Worm (Caenorhabditis elegans) whole organism, L3 larva: Measurements from ENCODE around the gene T22C8.6.

ENCODE experiments used
- aly-2 ChIP-seq: fragments of 150-350 bp; optimal IDR thresholded peaks from 2 replicates; lab custom pipeline; 2014; ENCODE audit warnings: missing biosample characterization, missing genetic modification characterization
- ama-1 ChIP-seq: fragments of 150-350 bp; optimal IDR thresholded peaks from 2 replicates; lab custom pipeline; 2018
- ceh-16 ChIP-seq: sonication (generic microtip); optimal IDR thresholded peaks from 2 replicates; lab custom pipeline; 2017; ENCODE audit warnings: missing biosample characterization, missing genetic modification characterization
- ceh-28 ChIP-seq: fragments of 150-350 bp; optimal IDR thresholded peaks from 2 replicates; lab custom pipeline; 2014; ENCODE audit warnings: missing biosample characterization, missing genetic modification reagents, missing genetic modification characterization
- ceh-82 ChIP-seq: fragments of 150-350 bp; optimal IDR thresholded peaks from 2 replicates; lab custom pipeline; 2014; ENCODE audit warnings: missing biosample characterization, missing genetic modification characterization
- ceh-9 ChIP-seq: sonication (generic microtip); optimal IDR thresholded peaks from 2 replicates; lab custom pipeline; 2018; ENCODE audit warnings: missing biosample characterization, missing genetic modification characterization
- daf-12 ChIP-seq: fragments of 150-350 bp; optimal IDR thresholded peaks from 2 replicates; lab custom pipeline; 2014; ENCODE audit warnings: missing biosample characterization, missing genetic modification reagents, missing genetic modification characterization
- egl-27 ChIP-seq: sonication (generic microtip); optimal IDR thresholded peaks from 4 replicates; lab custom pipeline; 2017; ENCODE audit warnings: missing biosample characterization, missing genetic modification reagents, missing genetic modification characterization
- elt-1 ChIP-seq: fragments of 150-350 bp; optimal IDR thresholded peaks from 2 replicates; lab custom pipeline; 2014; ENCODE audit warnings: missing biosample characterization, missing genetic modification characterization
- elt-3 ChIP-seq, 3 experiments: fragments of 150-350 bp in 1 of 3; sonication (generic microtip) in 2 of 3; optimal IDR thresholded peaks; 2 replicates in 2 of 3; 4 replicates in 1 of 3; lab custom pipeline; 2014 to 2017; ENCODE audit warnings: missing biosample characterization in 3 of 3, missing genetic modification characterization in 3 of 3
- eor-1 ChIP-seq, 2 experiments: fragments of 150-350 bp; optimal IDR thresholded peaks; 2 replicates each; lab custom pipeline; 2014 to 2018; ENCODE audit warnings: missing biosample characterization in 2 of 2, missing genetic modification characterization in 2 of 2
- fkh-10 ChIP-seq: sonication (generic microtip); optimal IDR thresholded peaks from 2 replicates; lab custom pipeline; 2017; ENCODE audit warnings: missing biosample characterization, missing genetic modification reagents, missing genetic modification characterization
- fkh-2 ChIP-seq: fragments of 150-350 bp; optimal IDR thresholded peaks from 2 replicates; lab custom pipeline; 2014; ENCODE audit warnings: missing biosample characterization, missing genetic modification reagents, missing genetic modification characterization
- fos-1 ChIP-seq: fragments of 150-350 bp; optimal IDR thresholded peaks from 2 replicates; lab custom pipeline; 2014; ENCODE audit warnings: missing biosample characterization, missing genetic modification characterization
- jun-1 ChIP-seq: fragments of 150-350 bp; optimal IDR thresholded peaks from 2 replicates; lab custom pipeline; 2014; ENCODE audit warnings: missing biosample characterization, missing genetic modification reagents, missing genetic modification characterization
- lin-15B ChIP-seq: fragments of 150-350 bp; optimal IDR thresholded peaks from 2 replicates; lab custom pipeline; 2014; ENCODE audit warnings: missing biosample characterization, missing genetic modification characterization
- lin-39 ChIP-seq: fragments of 150-350 bp; optimal IDR thresholded peaks from 2 replicates; lab custom pipeline; 2018; ENCODE audit warnings: missing biosample characterization, missing genetic modification reagents, missing genetic modification characterization
- mdl-1 ChIP-seq: fragments of 150-350 bp; optimal IDR thresholded peaks from 2 replicates; lab custom pipeline; 2014; ENCODE audit warnings: missing biosample characterization, missing genetic modification characterization
- mml-1 ChIP-seq: fragments of 150-350 bp; sonication (generic microtip); optimal IDR thresholded peaks from 3 replicates; lab custom pipeline; 2014; ENCODE audit warnings: missing biosample characterization, missing genetic modification characterization
- nfya-1 ChIP-seq: sonication (generic microtip); optimal IDR thresholded peaks from 2 replicates; lab custom pipeline; 2017; ENCODE audit warnings: missing genetic modification characterization, mild to moderate bottlenecking, missing compliant biosample characterization, antibody characterized with exemption, moderate library complexity; ENCODE audit not compliant: insufficient read depth
- nhr-12 ChIP-seq: fragments of 150-350 bp; optimal IDR thresholded peaks from 2 replicates; lab custom pipeline; 2014; ENCODE audit warnings: missing biosample characterization, missing genetic modification characterization
- nhr-23 ChIP-seq: fragments of 150-350 bp; optimal IDR thresholded peaks from 2 replicates; lab custom pipeline; 2014; ENCODE audit warnings: missing biosample characterization, missing genetic modification reagents, missing genetic modification characterization
- nhr-237 ChIP-seq: fragments of 150-350 bp; optimal IDR thresholded peaks from 2 replicates; lab custom pipeline; 2014; ENCODE audit warnings: missing biosample characterization, missing genetic modification characterization
- nhr-25 ChIP-seq: sonication (generic microtip); optimal IDR thresholded peaks from 2 replicates; lab custom pipeline; 2017; ENCODE audit warnings: missing biosample characterization, missing genetic modification characterization
- nhr-28 ChIP-seq: fragments of 150-350 bp; optimal IDR thresholded peaks from 2 replicates; lab custom pipeline; 2014; ENCODE audit warnings: missing biosample characterization, missing genetic modification characterization
- nhr-43 ChIP-seq: sonication (generic microtip); optimal IDR thresholded peaks from 2 replicates; lab custom pipeline; 2016; ENCODE audit warnings: mild to moderate bottlenecking, missing genetic modification characterization, missing compliant biosample characterization; ENCODE audit not compliant: poor library complexity, severe bottlenecking
- nhr-76 ChIP-seq: fragments of 150-350 bp; sonication (generic microtip); optimal IDR thresholded peaks from 5 replicates; lab custom pipeline; 2014; ENCODE audit warnings: missing biosample characterization, missing genetic modification characterization
- nhr-77 ChIP-seq: fragments of 150-350 bp; optimal IDR thresholded peaks from 2 replicates; lab custom pipeline; 2014; ENCODE audit warnings: missing biosample characterization, missing genetic modification characterization
- sea-2 ChIP-seq: fragments of 150-350 bp; sonication (generic microtip); optimal IDR thresholded peaks from 4 replicates; lab custom pipeline; 2014; ENCODE audit warnings: missing biosample characterization, missing genetic modification reagents, missing genetic modification characterization
- skn-1 ChIP-seq: fragments of 150-350 bp; optimal IDR thresholded peaks from 2 replicates; lab custom pipeline; 2014; ENCODE audit warnings: missing biosample characterization, missing genetic modification characterization
- snpc-4 ChIP-seq: fragments of 150-350 bp; optimal IDR thresholded peaks from 2 replicates; lab custom pipeline; 2014; ENCODE audit warnings: missing biosample characterization, missing genetic modification characterization
- tbx-2 ChIP-seq: sonication (generic microtip); optimal IDR thresholded peaks from 2 replicates; lab custom pipeline; 2016; ENCODE audit warnings: mild to moderate bottlenecking, missing genetic modification characterization, missing compliant biosample characterization
- unc-62 ChIP-seq: fragments of 150-350 bp; sonication (generic microtip); optimal IDR thresholded peaks from 4 replicates; lab custom pipeline; 2014; ENCODE audit warnings: missing biosample characterization, missing genetic modification reagents, missing genetic modification characterization
- ztf-4 ChIP-seq: fragments of 150-350 bp; optimal IDR thresholded peaks from 2 replicates; lab custom pipeline; 2014; ENCODE audit warnings: missing biosample characterization, missing genetic modification characterization

The T22C8.6 gene

DNA sequence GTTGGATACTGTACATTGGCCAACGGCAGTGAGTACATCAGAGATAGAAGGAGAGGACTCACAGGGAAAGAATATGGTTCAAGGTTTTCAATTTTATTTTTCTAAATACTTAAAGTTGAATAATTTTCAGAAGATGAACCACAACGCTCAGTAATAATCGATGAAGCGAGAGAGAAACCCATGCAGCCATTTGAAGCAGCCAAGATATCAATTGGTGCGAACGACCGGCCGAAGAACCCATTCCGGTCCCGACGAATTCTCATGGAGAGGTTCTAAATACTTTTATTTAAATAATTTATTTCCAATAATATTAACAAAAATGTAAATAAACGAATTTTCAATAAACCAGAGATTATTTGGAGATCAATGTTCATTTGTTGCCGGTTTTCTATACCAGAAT is 29.9 kb downstream of the T22C8.6 start, which contains the start of gene pigg-1:
Gene pigg-1 (minus strand): TSS at position 101 of the 400 bp plus-strand sequence.
- TF ChIP-seq eor-1 (tag; optimal IDR thresholded peaks at IDR 0.05; lab: Kevin White, UChicago): no peak
- no peak for TF ChIP-seq mdl-1

DNA sequence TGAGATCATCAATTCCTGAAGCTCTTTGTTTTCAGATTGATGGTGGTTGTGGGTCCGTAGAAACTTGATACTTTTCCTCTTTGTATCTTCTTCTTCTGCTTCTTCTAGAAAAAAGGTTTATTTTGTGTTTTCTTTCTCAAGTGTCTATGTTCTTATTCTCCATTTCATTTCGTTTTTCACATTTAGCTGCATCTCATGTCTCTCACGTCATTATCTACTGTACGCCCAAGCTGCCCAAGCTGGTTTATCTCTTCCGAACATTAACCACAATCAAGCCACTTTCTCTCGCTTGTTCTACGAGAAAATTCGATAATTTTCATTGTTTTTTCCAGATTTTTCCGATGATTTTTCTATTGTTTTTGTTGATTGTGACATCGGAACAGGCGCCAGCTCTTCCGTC is 30.9 kb downstream of the T22C8.6 start, which contains the start of gene F28C6.5:
Gene F28C6.5 (plus strand): TSS at position 301 of the 400 bp plus-strand sequence.
- TF ChIP-seq nhr-43 (tag; lab: Kevin White, UChicago) (no peak), ceh-16 (no peak), nhr-76 (no peak), ceh-28 (tag; lab: Kevin White, UChicago) (no peak), lin-15B (tag; lab: Kevin White, UChicago) (no peak), elt-1 (tag; lab: Kevin White, UChicago) (no peak), daf-12 (tag; lab: Kevin White, UChicago) (no peak), ztf-4 (no peak), fkh-10 (no peak), sea-2 (GFP tag; lab: Kevin White, UChicago) (no peak), ceh-82 (tag; lab: Kevin White, UChicago) (no peak), egl-27 (no peak), tbx-2 (tag; lab: Kevin White, UChicago) (no peak), fkh-2 (no peak), jun-1 (tag; lab: Kevin White, UChicago) (no peak), ceh-9 (tag; lab: Kevin White, UChicago) (no peak), fos-1 (no peak)
- TF ChIP-seq, all 47 proteins: peak for 0

DNA sequence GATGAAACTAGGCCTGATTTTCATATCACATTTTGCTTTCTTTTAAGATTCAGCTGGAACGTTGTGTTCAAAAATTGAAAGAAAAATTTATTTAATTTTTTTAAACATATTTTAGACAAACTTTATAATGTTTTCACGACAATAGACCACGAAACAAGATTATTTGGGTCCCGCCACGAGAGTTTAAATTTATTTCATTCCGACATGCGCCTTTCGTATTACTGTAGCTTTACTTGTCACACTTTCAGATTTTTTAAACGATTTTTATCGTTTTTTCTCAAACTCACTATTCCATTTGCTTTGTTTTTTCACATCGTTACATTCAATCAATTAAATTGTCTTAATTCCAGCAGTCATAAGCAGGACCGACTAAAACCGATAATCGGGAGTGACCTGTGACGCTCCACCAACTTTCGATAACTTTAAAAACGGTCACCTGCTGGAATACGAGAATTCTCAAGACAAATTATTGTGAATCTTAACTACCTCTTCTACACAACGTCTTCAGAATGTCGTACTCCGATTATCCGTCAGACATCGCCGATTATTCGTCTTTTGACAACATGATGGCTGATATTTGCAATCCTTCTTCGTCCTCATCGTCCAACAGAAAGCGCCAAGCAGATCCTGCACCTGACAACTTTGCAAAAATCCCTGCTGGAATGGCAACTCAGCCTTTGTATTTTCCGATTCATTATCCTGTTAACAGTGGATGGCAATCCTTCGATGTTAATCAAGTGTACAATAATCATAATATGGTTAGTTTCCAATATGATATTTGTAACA is 36.0 kb downstream of the T22C8.6 start, which contains the start of gene aptf-3:
Gene aptf-3 (plus strand): TSS at position 351 of the 786 bp plus-strand sequence.
- TF ChIP-seq lin-39 (tag; lab: Kevin White, UChicago) (no peak), nhr-237 (tag; lab: Kevin White, UChicago) (no peak), fkh-2 (no peak), nhr-28 (no peak), nhr-23 (tag; lab: Kevin White, UChicago) (no peak), aly-2 (tag; lab: Kevin White, UChicago) (no peak), ceh-28 (tag; lab: Kevin White, UChicago) (no peak), mml-1 (no peak), lin-15B (tag; lab: Kevin White, UChicago) (no peak), unc-62 (no peak), elt-3 (tag; optimal IDR thresholded peaks at IDR 0.05; lab: Kevin White, UChicago) (no peak), tbx-2 (tag; lab: Kevin White, UChicago) (no peak), fos-1 (no peak), sea-2 (GFP tag; lab: Kevin White, UChicago) (no peak), ama-1 (no peak)

DNA sequence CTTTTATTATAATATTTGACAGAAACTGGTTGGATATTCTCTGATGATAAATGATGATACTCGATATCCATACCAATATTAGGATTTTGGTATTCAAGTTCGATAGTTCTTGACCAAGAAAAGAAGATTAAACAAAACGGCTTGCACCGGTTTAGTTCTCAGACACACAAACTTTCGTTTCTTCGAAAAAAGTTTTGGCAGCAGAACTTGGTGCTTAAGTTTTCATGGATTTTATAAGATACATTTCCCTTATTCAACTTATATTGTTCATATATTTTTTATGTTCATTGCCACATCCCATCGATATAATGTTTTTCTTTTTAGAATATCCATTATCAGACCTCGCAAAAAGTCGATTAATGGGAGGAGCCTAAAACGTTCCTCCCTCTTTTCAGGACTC is 39.4 kb downstream of the T22C8.6 start, which contains the start of gene aptf-4:
Gene aptf-4 (plus strand): TSS at position 301 of the 400 bp plus-strand sequence.
- no peak for TF ChIP-seq nhr-76
- TF ChIP-seq unc-62: no peak
- TF ChIP-seq ztf-4: no peak
- no peak for TF ChIP-seq skn-1 (tag; lab: Kevin White, UChicago)
- no peak for TF ChIP-seq nhr-25 (tag; lab: Kevin White, UChicago)
- TF ChIP-seq snpc-4 (tag; lab: Kevin White, UChicago): no peak
- TF ChIP-seq lin-15B (tag; lab: Kevin White, UChicago): no peak
- no peak for TF ChIP-seq nhr-12 (tag; lab: Kevin White, UChicago)
- TF ChIP-seq nhr-77 (tag; lab: Kevin White, UChicago): no peak
- TF ChIP-seq fkh-10: no peak
- no peak for TF ChIP-seq jun-1 (tag; lab: Kevin White, UChicago)

DNA sequence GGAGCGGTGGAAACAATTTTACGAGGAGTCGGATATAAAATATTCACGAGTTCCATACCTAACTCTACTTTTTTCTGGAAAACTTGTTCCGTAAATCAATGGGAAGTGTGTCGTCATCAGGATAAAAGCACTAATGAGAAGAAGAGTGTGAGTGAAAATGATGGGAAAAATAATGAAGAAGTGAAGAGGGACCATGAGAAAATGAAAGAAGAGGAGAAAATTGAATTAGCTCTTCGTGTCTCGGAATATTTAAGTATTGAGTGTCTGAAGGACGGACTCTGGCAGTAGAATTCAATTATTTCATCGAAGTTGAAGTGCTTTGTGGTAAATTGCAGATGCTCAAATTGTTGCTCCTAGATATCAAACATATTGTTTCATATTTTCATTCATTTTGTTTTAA is 40.9 kb downstream of the T22C8.6 start:
- TF ChIP-seq elt-3 (tag; optimal IDR thresholded peaks at IDR 0.05; lab: Kevin White, UChicago) (no peak), nfya-1 (tag; lab: Kevin White, UChicago) (peak; percentile 30), fkh-10 (peak; percentile 47)
